Worm (Caenorhabditis elegans): ENCODE results near the gene kqt-3.

kqt-3 gene

DNA sequence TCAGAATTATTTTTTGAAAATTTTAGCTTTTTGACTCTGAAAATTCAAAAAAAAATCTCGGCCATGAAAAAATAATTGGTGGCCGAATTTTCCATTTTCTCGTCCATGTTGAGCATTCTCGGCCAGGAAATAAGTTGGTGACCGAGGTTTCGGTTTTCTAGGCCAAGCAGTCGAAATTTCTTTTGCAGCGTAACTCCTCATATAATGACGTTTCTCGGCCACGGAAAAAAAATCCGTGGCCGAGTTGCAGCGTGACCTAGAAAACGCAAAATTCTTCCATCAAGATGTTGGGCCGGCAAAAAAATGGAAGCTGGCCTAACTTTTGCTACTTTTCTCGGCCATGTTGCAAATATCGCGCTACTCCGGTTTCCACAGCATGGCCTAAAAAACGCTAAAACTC lies 54.0 kb downstream of the kqt-3 start:
- TF ChIP-seq C08G9.2 (tag; optimal IDR thresholded peaks at IDR 0.05) = no peak

DNA sequence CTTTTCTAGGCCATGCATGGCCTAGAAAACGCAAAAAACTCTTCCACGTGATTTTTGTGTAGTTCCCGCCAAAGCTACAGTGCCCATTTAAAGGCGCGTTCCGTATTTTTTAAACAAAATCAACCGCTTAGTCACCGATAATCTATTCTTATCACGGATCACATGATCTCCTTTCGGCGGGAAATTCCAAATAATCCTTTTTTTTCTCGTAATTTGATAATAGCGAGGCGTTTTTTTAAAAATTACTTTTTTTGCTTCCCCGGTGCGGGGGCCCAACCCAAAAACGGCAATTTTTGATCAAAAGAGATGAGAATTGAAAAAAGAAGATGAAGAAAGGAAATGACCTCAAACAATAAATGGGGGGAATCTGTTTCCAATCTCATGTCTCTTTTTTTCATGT lies 54.9 kb downstream of the kqt-3 start:
- TF ChIP-seq hlh-13 (GFP tag; optimal IDR thresholded peaks at IDR 0.05) = no peak
- no peak for TF ChIP-seq sdc-2 (tag; optimal IDR thresholded peaks at IDR 0.05)

- TF ChIP-seq hlh-6 (tag; optimal IDR thresholded peaks at IDR 0.05) = no peak
- TF ChIP-seq hlh-15 (tag; optimal IDR thresholded peaks at IDR 0.05) = no peak
- no peak for TF ChIP-seq fkh-6 (tag; optimal IDR thresholded peaks at IDR 0.05)
- no peak for TF ChIP-seq Y22D7AL.16 (tag; optimal IDR thresholded peaks at IDR 0.05)
- no peak for TF ChIP-seq fkh-10 (GFP tag; optimal IDR thresholded peaks at IDR 0.05)
- no peak for TF ChIP-seq ceh-19 (GFP tag; optimal IDR thresholded peaks at IDR 0.05)
- no peak for TF ChIP-seq K02D7.2 (tag; optimal IDR thresholded peaks at IDR 0.05)
- TF ChIP-seq pha-2 (tag; optimal IDR thresholded peaks at IDR 0.05) = no peak
- TF ChIP-seq ceh-22 (tag; optimal IDR thresholded peaks at IDR 0.05) = no peak
- TF ChIP-seq ceh-6 (GFP tag; optimal IDR thresholded peaks at IDR 0.05) = no peak
- TF ChIP-seq tbx-7 (tag; optimal IDR thresholded peaks at IDR 0.05) = no peak
- TF ChIP-seq lim-6 (tag; optimal IDR thresholded peaks at IDR 0.05) = no peak
- TF ChIP-seq dve-1 (tag; optimal IDR thresholded peaks at IDR 0.05) = no peak
- TF ChIP-seq pag-3 (tag; optimal IDR thresholded peaks at IDR 0.05; ENCODE audit: borderline replicate concordance) = no peak
- TF ChIP-seq lin-11 (tag; optimal IDR thresholded peaks at IDR 0.05) = no peak
- no peak for TF ChIP-seq mec-3 (tag; optimal IDR thresholded peaks at IDR 0.05; ENCODE audit: borderline replicate concordance)
- TF ChIP-seq sdc-2 (tag; optimal IDR thresholded peaks at IDR 0.05) = no peak
- no peak for TF ChIP-seq unc-3 (GFP tag; conservative IDR thresholded peaks at IDR 0.05)
- TF ChIP-seq unc-3 (tag; optimal IDR thresholded peaks at IDR 0.05) = no peak
Observed at ce11 chrII:13752016-13752415, 55.9 kb downstream of the kqt-3 start, which contains the start of gene arrd-14. arrd-14 (plus strand) TSS chrII:13752316.

- no peak for TF ChIP-seq hlh-30 (tag; optimal IDR thresholded peaks at IDR 0.05; ENCODE audit: insufficient read depth)
- no peak for TF ChIP-seq Y22D7AL.16 (tag; optimal IDR thresholded peaks at IDR 0.05)
- no peak for TF ChIP-seq pat-9 (tag; optimal IDR thresholded peaks at IDR 0.05)
- no peak for TF ChIP-seq ceh-18 (tag; optimal IDR thresholded peaks at IDR 0.05)
- TF ChIP-seq K02D7.2 (tag; optimal IDR thresholded peaks at IDR 0.05) = no peak
- TF ChIP-seq eyg-1 (tag; optimal IDR thresholded peaks at IDR 0.05) = no peak
- no peak for TF ChIP-seq fkh-6 (tag; optimal IDR thresholded peaks at IDR 0.05)
- TF ChIP-seq ceh-22 (tag; optimal IDR thresholded peaks at IDR 0.05) = no peak
- no peak for TF ChIP-seq pag-3 (tag; optimal IDR thresholded peaks at IDR 0.05; ENCODE audit: borderline replicate concordance)
- no peak for TF ChIP-seq ceh-2 (tag; optimal IDR thresholded peaks at IDR 0.05)
Observed at ce11 chrII:13756232-13756631, 60.1 kb downstream of the kqt-3 start.

ce11 chrII:13758108-13758507 lies 62.0 kb downstream of the kqt-3 start, which contains the start of gene arrd-13:
arrd-13 (plus strand) TSS chrII:13758408.
- no peak for TF ChIP-seq fkh-6 (tag; optimal IDR thresholded peaks at IDR 0.05)
- TF ChIP-seq unc-55 (GFP tag; optimal IDR thresholded peaks at IDR 0.05) = no peak
- TF ChIP-seq npax-4 (tag; optimal IDR thresholded peaks at IDR 0.05) = no peak
- no peak for TF ChIP-seq hlh-8 (tag; optimal IDR thresholded peaks at IDR 0.05)
- TF ChIP-seq sox-4 (tag; optimal IDR thresholded peaks at IDR 0.05) = no peak
- no peak for TF ChIP-seq rnt-1 (tag; optimal IDR thresholded peaks at IDR 0.05)
- no peak for TF ChIP-seq nfya-1 (tag; optimal IDR thresholded peaks at IDR 0.05)
- no peak for TF ChIP-seq dmd-4 (tag; optimal IDR thresholded peaks at IDR 0.05; ENCODE audit: borderline replicate concordance)
- TF ChIP-seq pros-1 (tag; optimal IDR thresholded peaks at IDR 0.05) = no peak
- no peak for TF ChIP-seq ceh-34 (tag; optimal IDR thresholded peaks at IDR 0.05)
- TF ChIP-seq sox-2 (GFP tag; IDR thresholded peaks at IDR 0.05) = no peak
- TF ChIP-seq dve-1 (tag; optimal IDR thresholded peaks at IDR 0.05) = no peak

All from whole organism, late embryonic.